Worm (Caenorhabditis elegans) whole organism, L3 larva: ENCODE data around the gene nlp-55.

Experiments used
- ceh-82 ChIP-seq: fragments of 150-350 bp; optimal IDR thresholded peaks from 2 replicates; lab custom pipeline; 2014; ENCODE audit warnings: missing biosample characterization, missing genetic modification characterization
- ceh-9 ChIP-seq: sonication (generic microtip); optimal IDR thresholded peaks from 2 replicates; lab custom pipeline; 2018; ENCODE audit warnings: missing biosample characterization, missing genetic modification characterization
- fkh-2 ChIP-seq: fragments of 150-350 bp; optimal IDR thresholded peaks from 2 replicates; lab custom pipeline; 2014; ENCODE audit warnings: missing biosample characterization, missing genetic modification reagents, missing genetic modification characterization
- lin-15B ChIP-seq: fragments of 150-350 bp; optimal IDR thresholded peaks from 2 replicates; lab custom pipeline; 2014; ENCODE audit warnings: missing biosample characterization, missing genetic modification characterization
- nhr-11 ChIP-seq: fragments of 150-350 bp; optimal IDR thresholded peaks from 2 replicates; lab custom pipeline; 2014; ENCODE audit warnings: missing biosample characterization, missing genetic modification characterization
- nhr-237 ChIP-seq: fragments of 150-350 bp; optimal IDR thresholded peaks from 2 replicates; lab custom pipeline; 2014; ENCODE audit warnings: missing biosample characterization, missing genetic modification characterization
- nhr-28 ChIP-seq: fragments of 150-350 bp; optimal IDR thresholded peaks from 2 replicates; lab custom pipeline; 2014; ENCODE audit warnings: missing biosample characterization, missing genetic modification characterization
- nhr-76 ChIP-seq: fragments of 150-350 bp; sonication (generic microtip); optimal IDR thresholded peaks from 5 replicates; lab custom pipeline; 2014; ENCODE audit warnings: missing biosample characterization, missing genetic modification characterization
- snpc-4 ChIP-seq: fragments of 150-350 bp; optimal IDR thresholded peaks from 2 replicates; lab custom pipeline; 2014; ENCODE audit warnings: missing biosample characterization, missing genetic modification characterization
- unc-62 ChIP-seq: fragments of 150-350 bp; sonication (generic microtip); optimal IDR thresholded peaks from 4 replicates; lab custom pipeline; 2014; ENCODE audit warnings: missing biosample characterization, missing genetic modification reagents, missing genetic modification characterization
- zag-1 ChIP-seq: fragments of 150-350 bp; optimal IDR thresholded peaks from 2 replicates; lab custom pipeline; 2014; ENCODE audit warnings: missing biosample characterization, missing genetic modification characterization
- ztf-11 ChIP-seq: fragments of 150-350 bp; optimal IDR thresholded peaks from 2 replicates; lab custom pipeline; 2014; ENCODE audit warnings: missing biosample characterization, missing genetic modification characterization

DNA sequence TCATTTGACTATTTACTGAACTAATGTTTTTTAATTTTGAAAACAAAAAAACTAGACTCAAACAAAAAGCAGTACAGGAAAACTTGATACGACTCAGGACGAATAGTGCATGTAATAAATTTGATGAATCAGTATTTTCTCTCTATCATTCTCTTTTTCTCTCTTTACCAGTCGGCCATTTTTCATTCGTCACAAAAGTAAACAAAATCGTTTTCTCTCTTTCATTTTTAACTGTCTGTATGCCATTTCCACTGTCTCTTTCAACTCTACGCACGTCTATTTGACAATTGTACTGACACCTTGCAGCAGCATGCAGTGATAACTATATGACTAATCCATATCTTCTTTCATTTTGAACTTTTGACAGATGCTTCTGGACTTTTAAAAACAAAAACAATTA is 46.5 kb downstream of the nlp-55 start, which contains the start of the genes F35C11.2 and F35C11.4:
- TF ChIP-seq nhr-76 (no peak), unc-62 (GFP tag; lab: Kevin White, UChicago) (no peak), nhr-28 (no peak), lin-15B (tag; lab: Kevin White, UChicago) (no peak), nhr-237 (tag; lab: Kevin White, UChicago) (no peak), snpc-4 (tag; lab: Kevin White, UChicago) (no peak), ceh-9 (tag; lab: Kevin White, UChicago) (no peak), ceh-82 (tag; lab: Kevin White, UChicago) (no peak), fkh-2 (no peak), ztf-11 (tag; lab: Kevin White, UChicago) (no peak), nhr-11 (tag; lab: Kevin White, UChicago) (no peak), zag-1 (tag; lab: Kevin White, UChicago) (no peak)
